Fruit fly (Drosophila melanogaster) whole organism: ENCODE results near the gene CG31832.

Experiments used
- CG8478 ChIP-seq: fragments of >200 bp; optimal IDR thresholded peaks from 2 replicates; lab custom pipeline; 2018; ENCODE audit warnings: inconsistent platforms
- Dll ChIP-seq: fragments of >200 bp; optimal IDR thresholded peaks from 2 replicates; lab custom pipeline; 2017
- EcR ChIP-seq, 2 experiments: fragments of >200 bp; optimal IDR thresholded peaks; 2 replicates each; lab custom pipeline; 2017; ENCODE audit warnings: missing biosample characterization in 2 of 2, missing genetic modification characterization in 2 of 2, missing genetic modification reagents in 2 of 2
- pan ChIP-seq: fragments of >200 bp; optimal IDR thresholded peaks from 2 replicates; lab custom pipeline; 2017
- psq ChIP-seq: fragments of >200 bp; optimal IDR thresholded peaks from 2 replicates; lab custom pipeline; 2017

dm6 chr2L:15026582-15026981 is 5.0 kb downstream of the CG31832 start, which contains the start of gene CG33310:
- no peak for TF ChIP-seq EcR (GFP tag; optimal IDR thresholded peaks at IDR 0.05; lab: Kevin White, UChicago)
- no peak for TF ChIP-seq CG8478 (lab: Kevin White, UChicago)
- TF ChIP-seq psq, result no peak
- TF ChIP-seq pan, result no peak
- no peak for TF ChIP-seq Dll (lab: Kevin White, UChicago)
